Worm (Caenorhabditis elegans) whole organism, midembryonic: ENCODE data around the gene col-141.

ENCODE experiments used
- T22C8.4 ChIP-seq: fragments of 200-800 bp; sonication (Bioruptor generic); IDR thresholded peaks from 2 replicates; pipeline ENCODE4 v1.3.6; 2022; ENCODE audit warnings: missing genetic modification characterization, missing compliant biosample characterization
- cog-1 ChIP-seq: sonication (generic microtip); optimal IDR thresholded peaks from 2 replicates; lab custom pipeline; 2016; ENCODE audit warnings: missing genetic modification characterization, missing compliant biosample characterization
- flt-1 ChIP-seq: fragments of 200-800 bp; sonication (Bioruptor generic); IDR thresholded peaks from 2 replicates; pipeline ENCODE4 v1.3.6; 2022; ENCODE audit warnings: missing genetic modification characterization, missing compliant biosample characterization
- klf-2 ChIP-seq: fragments of 200-800 bp; sonication (Bioruptor generic); conservative IDR thresholded peaks from 2 replicates; pipeline ENCODE4 v1.3.6; 2022; ENCODE audit warnings: missing genetic modification reagents, missing genetic modification characterization, missing compliant biosample characterization
- med-1 ChIP-seq: sonication (generic microtip); optimal IDR thresholded peaks from 2 replicates; lab custom pipeline; 2017; ENCODE audit warnings: missing genetic modification characterization, mild to moderate bottlenecking, missing compliant biosample characterization, antibody characterized with exemption, missing genetic modification reagents; ENCODE audit not compliant: insufficient read depth
- ref-1 ChIP-seq: fragments of 200-800 bp; sonication (Bioruptor generic); conservative IDR thresholded peaks from 2 replicates; pipeline ENCODE4 v1.3.6; 2022; ENCODE audit warnings: missing genetic modification reagents, missing genetic modification characterization, missing compliant biosample characterization
- tab-1 ChIP-seq: fragments of 200-800 bp; sonication (Bioruptor generic); IDR thresholded peaks from 2 replicates; pipeline ENCODE4 v1.3.6; 2022; ENCODE audit warnings: missing genetic modification characterization, missing compliant biosample characterization
- ztf-23 ChIP-seq: fragments of 200-800 bp; sonication (Bioruptor generic); IDR thresholded peaks from 2 replicates; pipeline ENCODE4 v1.3.6; 2022; ENCODE audit warnings: missing genetic modification reagents, missing genetic modification characterization, missing compliant biosample characterization
- ztf-29 ChIP-seq: fragments of 200-800 bp; sonication (Bioruptor generic); IDR thresholded peaks from 2 replicates; pipeline ENCODE4 v1.3.6; 2022; ENCODE audit warnings: missing genetic modification reagents, missing genetic modification characterization, missing compliant biosample characterization

DNA sequence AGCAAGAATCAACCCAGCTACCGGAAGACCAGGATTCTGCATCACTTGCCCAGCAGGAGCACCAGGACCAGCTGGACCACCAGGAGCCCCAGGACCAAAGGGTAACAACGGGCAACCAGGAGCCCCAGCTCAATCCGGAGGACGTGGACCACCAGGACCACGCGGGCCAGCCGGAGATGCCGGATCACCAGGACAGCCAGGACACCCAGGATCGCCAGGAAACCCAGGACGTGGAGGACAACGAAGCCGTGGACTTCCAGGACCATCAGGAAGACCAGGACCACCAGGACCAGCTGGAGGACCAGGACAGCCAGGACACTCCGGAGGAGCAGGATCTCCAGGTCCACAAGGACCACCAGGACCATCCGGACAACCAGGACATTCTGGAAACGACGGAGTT lies 2.0 kb downstream of the col-141 start:
- TF ChIP-seq tab-1 (GFP tag; lab: Robert Waterston, UW) (no peak), ztf-29 (GFP tag; lab: Robert Waterston, UW) (no peak), T22C8.4 (GFP tag; lab: Robert Waterston, UW) (no peak), klf-2 (no peak), ref-1 (GFP tag; lab: Robert Waterston, UW) (no peak), med-1 (GFP tag; lab: Kevin White, UChicago) (no peak), flt-1 (GFP tag; lab: Robert Waterston, UW) (no peak), cog-1 (tag; lab: Kevin White, UChicago) (no peak), ztf-23 (GFP tag; lab: Robert Waterston, UW) (no peak)
